Worm (Caenorhabditis elegans) whole organism, L2 larva: ENCODE data around the gene sri-57.
"Not testable (repeated sequence)": the region's sequence is repeated elsewhere in the genome, so short reads cannot be mapped to it uniquely, and the experiment has no call there.

Source experiments
- C34F6.9 ChIP-seq: fragments of 150-350 bp; optimal IDR thresholded peaks from 2 replicates; lab custom pipeline; 2014; ENCODE audit warnings: missing biosample characterization, missing genetic modification characterization
- alr-1 ChIP-seq: fragments of 150-350 bp; optimal IDR thresholded peaks from 2 replicates; lab custom pipeline; 2014; ENCODE audit warnings: missing biosample characterization, missing genetic modification characterization
- ama-1 ChIP-seq: fragments of 150-350 bp; optimal IDR thresholded peaks from 2 replicates; lab custom pipeline; 2018; ENCODE audit warnings: inconsistent platforms
- blmp-1 ChIP-seq: sonication (generic microtip); optimal IDR thresholded peaks from 2 replicates; lab custom pipeline; 2017; ENCODE audit warnings: missing genetic modification characterization, mild to moderate bottlenecking, missing compliant biosample characterization, antibody characterized with exemption, moderate library complexity; ENCODE audit not compliant: insufficient read depth
- ceh-16 ChIP-seq: fragments of 150-350 bp; optimal IDR thresholded peaks from 2 replicates; lab custom pipeline; 2014; ENCODE audit warnings: missing biosample characterization, missing genetic modification characterization
- crh-2 ChIP-seq: sonication (generic microtip); optimal IDR thresholded peaks from 2 replicates; lab custom pipeline; 2017; ENCODE audit warnings: missing biosample characterization, missing genetic modification characterization
- dmd-4 ChIP-seq: sonication (generic microtip); optimal IDR thresholded peaks from 2 replicates; lab custom pipeline; 2017; ENCODE audit warnings: missing biosample characterization, missing genetic modification characterization
- egl-27 ChIP-seq: sonication (generic microtip); optimal IDR thresholded peaks from 3 replicates; lab custom pipeline; 2017; ENCODE audit warnings: missing biosample characterization, missing genetic modification reagents, missing genetic modification characterization
- elt-3 ChIP-seq: sonication (generic microtip); optimal IDR thresholded peaks from 2 replicates; lab custom pipeline; 2017; ENCODE audit warnings: missing biosample characterization, missing genetic modification characterization
- fos-1 ChIP-seq: fragments of 150-350 bp; optimal IDR thresholded peaks from 2 replicates; lab custom pipeline; 2014; ENCODE audit warnings: missing biosample characterization, missing genetic modification characterization
- lin-13 ChIP-seq: fragments of 150-350 bp; optimal IDR thresholded peaks from 2 replicates; lab custom pipeline; 2014; ENCODE audit warnings: missing biosample characterization, missing genetic modification reagents, missing genetic modification characterization
- lin-39 ChIP-seq: fragments of 150-350 bp; optimal IDR thresholded peaks from 2 replicates; lab custom pipeline; 2014; ENCODE audit warnings: missing biosample characterization, missing genetic modification reagents, missing genetic modification characterization
- mab-5 ChIP-seq: fragments of 150-350 bp; optimal IDR thresholded peaks from 2 replicates; lab custom pipeline; 2014; ENCODE audit warnings: missing biosample characterization, missing genetic modification characterization
- mbf-1 ChIP-seq: sonication (generic microtip); optimal IDR thresholded peaks from 2 replicates; lab custom pipeline; 2017; ENCODE audit warnings: missing biosample characterization, missing genetic modification characterization
- nhr-10 ChIP-seq: sonication (generic microtip); optimal IDR thresholded peaks from 2 replicates; lab custom pipeline; 2017; ENCODE audit warnings: missing biosample characterization, missing genetic modification characterization
- nhr-11 ChIP-seq: fragments of 150-350 bp; optimal IDR thresholded peaks from 2 replicates; lab custom pipeline; 2014; ENCODE audit warnings: missing biosample characterization, missing genetic modification characterization
- nhr-12 ChIP-seq: fragments of 150-350 bp; optimal IDR thresholded peaks from 2 replicates; lab custom pipeline; 2014; ENCODE audit warnings: missing biosample characterization, missing genetic modification characterization
- nhr-129 ChIP-seq: fragments of 150-350 bp; optimal IDR thresholded peaks from 2 replicates; lab custom pipeline; 2014; ENCODE audit warnings: missing biosample characterization, missing genetic modification characterization
- nhr-21 ChIP-seq: fragments of 150-350 bp; optimal IDR thresholded peaks from 2 replicates; lab custom pipeline; 2014; ENCODE audit warnings: missing biosample characterization, missing genetic modification characterization
- nhr-23 ChIP-seq: fragments of 150-350 bp; optimal IDR thresholded peaks from 2 replicates; lab custom pipeline; 2014; ENCODE audit warnings: missing biosample characterization, missing genetic modification reagents, missing genetic modification characterization
- nhr-25 ChIP-seq: fragments of 150-350 bp; sonication (generic microtip); optimal IDR thresholded peaks from 3 replicates; lab custom pipeline; 2014; ENCODE audit warnings: missing biosample characterization, missing genetic modification characterization
- nhr-77 ChIP-seq: fragments of 150-350 bp; optimal IDR thresholded peaks from 2 replicates; lab custom pipeline; 2014; ENCODE audit warnings: missing biosample characterization, missing genetic modification characterization
- sem-4 ChIP-seq: fragments of 150-350 bp; optimal IDR thresholded peaks from 2 replicates; lab custom pipeline; 2014; ENCODE audit warnings: missing biosample characterization, missing genetic modification reagents, missing genetic modification characterization
- sma-3 ChIP-seq: sonication (generic microtip); optimal IDR thresholded peaks from 2 replicates; lab custom pipeline; 2016; ENCODE audit warnings: missing genetic modification reagents, missing genetic modification characterization, missing compliant biosample characterization
- sma-9 ChIP-seq, 2 experiments: fragments of 150-350 bp in 1 of 2; sonication (generic microtip) in 1 of 2; optimal IDR thresholded peaks; 2 replicates each; lab custom pipeline; 2014 to 2016; ENCODE audit warnings: missing genetic modification characterization in 2 of 2, mild to moderate bottlenecking in 1 of 2, missing biosample characterization in 1 of 2, missing compliant biosample characterization in 1 of 2, missing genetic modification reagents in 1 of 2, moderate library complexity in 1 of 2
- snpc-4 ChIP-seq: fragments of 150-350 bp; optimal IDR thresholded peaks from 2 replicates; lab custom pipeline; 2014; ENCODE audit warnings: missing biosample characterization, missing genetic modification characterization
- unc-39 ChIP-seq: fragments of 150-350 bp; optimal IDR thresholded peaks from 2 replicates; lab custom pipeline; 2014; ENCODE audit warnings: missing biosample characterization, missing genetic modification characterization
- zag-1 ChIP-seq: fragments of 150-350 bp; optimal IDR thresholded peaks from 2 replicates; lab custom pipeline; 2014; ENCODE audit warnings: missing biosample characterization, missing genetic modification characterization
- ztf-11 ChIP-seq: sonication (generic microtip); optimal IDR thresholded peaks from 2 replicates; lab custom pipeline; 2017; ENCODE audit warnings: missing biosample characterization, missing genetic modification characterization

Gene sri-57

DNA sequence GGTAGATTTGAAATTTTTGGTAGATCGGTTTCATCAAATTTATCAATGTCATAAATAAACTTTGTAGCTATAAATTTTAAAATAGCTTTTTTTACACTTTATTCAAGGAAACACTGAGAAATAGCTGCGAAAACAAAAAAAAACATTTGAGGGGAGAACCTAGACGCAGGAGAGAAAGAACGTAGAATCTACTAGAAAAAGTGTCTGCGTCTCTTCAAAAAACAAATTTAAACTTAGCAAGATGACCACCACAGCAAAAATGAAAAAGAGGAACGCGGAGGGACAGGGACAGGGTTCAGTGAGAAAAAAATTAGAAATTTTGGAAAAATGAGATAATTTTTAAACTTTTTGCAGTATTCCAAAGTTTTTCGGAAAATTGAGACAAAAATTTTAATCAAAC lies 23.2 kb downstream of the sri-57 start (continued):
- TF ChIP-seq sem-4 (tag; lab: Kevin White, UChicago) (peak; percentile 13), sma-9 (GFP tag; optimal IDR thresholded peaks at IDR 0.05; lab: Kevin White, UChicago) (no peak), sma-9 (tag; optimal IDR thresholded peaks at IDR 0.05; lab: Kevin White, UChicago) (no peak)

- TF ChIP-seq zag-1 (tag; lab: Kevin White, UChicago); ama-1 (lab: Kevin White, UChicago); unc-39: not testable (repeated sequence)
Measured at ce11 chrII:2646756-2647155, 25.5 kb downstream of the sri-57 start, which contains the start of gene F22E5.12. F22E5.12 (minus strand) TSS chrII:2646856.

DNA sequence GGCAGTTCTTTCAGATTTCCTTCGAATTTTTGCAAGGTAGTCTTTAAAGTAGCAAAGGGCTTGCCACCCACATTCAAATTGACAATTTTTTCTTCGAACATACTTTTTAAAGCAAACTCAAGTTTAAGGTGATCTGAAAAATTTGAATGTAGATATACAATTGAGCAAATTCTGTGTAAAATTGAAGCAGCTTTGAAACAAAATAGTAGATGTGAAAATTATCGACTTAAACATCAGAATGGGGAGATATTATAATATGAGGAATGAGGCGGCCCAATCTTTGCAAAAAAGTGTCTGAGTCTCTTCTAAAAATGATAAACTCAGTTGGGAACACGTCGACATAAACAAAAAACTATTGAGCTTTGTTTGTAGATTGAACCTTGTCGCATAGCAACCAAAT lies 27.7 kb downstream of the sri-57 start, which contains the start of gene F22E5.11:
Gene F22E5.11 (minus strand): TSS at position 101 of the 400 bp plus-strand sequence.
- no peak for TF ChIP-seq nhr-11 (tag; lab: Kevin White, UChicago)
- TF ChIP-seq C34F6.9 (tag; lab: Kevin White, UChicago), result no peak
- no peak for TF ChIP-seq zag-1 (tag; lab: Kevin White, UChicago)
- no peak for TF ChIP-seq mab-5 (tag; lab: Kevin White, UChicago)
- no peak for TF ChIP-seq dmd-4
- no peak for TF ChIP-seq sma-9 (GFP tag; optimal IDR thresholded peaks at IDR 0.05; lab: Kevin White, UChicago)
- TF ChIP-seq sma-9 (tag; optimal IDR thresholded peaks at IDR 0.05; lab: Kevin White, UChicago), result no peak
- TF ChIP-seq ama-1 (lab: Kevin White, UChicago), result no peak
- no peak for TF ChIP-seq snpc-4 (tag; lab: Kevin White, UChicago)
- TF ChIP-seq nhr-25 (tag; lab: Kevin White, UChicago), result no peak
- no peak for TF ChIP-seq nhr-23 (tag; lab: Kevin White, UChicago)
- no peak for TF ChIP-seq crh-2 (tag; lab: Kevin White, UChicago)
- TF ChIP-seq egl-27 (tag; lab: Kevin White, UChicago), result no peak
- TF ChIP-seq unc-39, result no peak
- TF ChIP-seq lin-39 (tag; lab: Kevin White, UChicago), result no peak
- no peak for TF ChIP-seq nhr-10 (tag; lab: Kevin White, UChicago)
- TF ChIP-seq sem-4 (tag; lab: Kevin White, UChicago), result no peak
- no peak for TF ChIP-seq ceh-16
- no peak for TF ChIP-seq ztf-11 (tag; lab: Kevin White, UChicago)
- no peak for TF ChIP-seq nhr-129

- TF ChIP-seq dmd-4 (no peak), ztf-11 (tag; lab: Kevin White, UChicago) (no peak), alr-1 (no peak), lin-13 (GFP tag; lab: Kevin White, UChicago) (no peak), sma-3 (no peak), fos-1 (tag; lab: Kevin White, UChicago) (no peak), nhr-23 (tag; lab: Kevin White, UChicago) (no peak), lin-39 (tag; lab: Kevin White, UChicago) (no peak), nhr-11 (tag; lab: Kevin White, UChicago) (no peak), crh-2 (tag; lab: Kevin White, UChicago) (no peak), elt-3 (tag; lab: Kevin White, UChicago) (no peak), ama-1 (lab: Kevin White, UChicago) (no peak), nhr-12 (tag; lab: Kevin White, UChicago) (no peak), nhr-77 (tag; lab: Kevin White, UChicago) (no peak)
Measured at ce11 chrII:2641777-2642176, 30.4 kb downstream of the sri-57 start, which contains the start of gene F22E5.7. F22E5.7 (plus strand) TSS chrII:2642077.

ce11 chrII:2640982-2641381 lies 31.2 kb downstream of the sri-57 start, which contains the start of gene F22E5.23:
F22E5.23 (plus strand) TSS chrII:2641282.
- no peak for TF ChIP-seq lin-13 (GFP tag; lab: Kevin White, UChicago)
- no peak for TF ChIP-seq elt-3 (tag; lab: Kevin White, UChicago)
- no peak for TF ChIP-seq ama-1 (lab: Kevin White, UChicago)
- TF ChIP-seq mbf-1, result no peak
- no peak for TF ChIP-seq blmp-1 (tag; lab: Kevin White, UChicago)
- no peak for TF ChIP-seq sma-9 (GFP tag; optimal IDR thresholded peaks at IDR 0.05; lab: Kevin White, UChicago)
- TF ChIP-seq sma-9 (tag; optimal IDR thresholded peaks at IDR 0.05; lab: Kevin White, UChicago), result no peak
- no peak for TF ChIP-seq nhr-21
- TF ChIP-seq nhr-11 (tag; lab: Kevin White, UChicago), result no peak
- no peak for TF ChIP-seq fos-1 (tag; lab: Kevin White, UChicago)
